Fruit fly (Drosophila melanogaster): Measurements from ENCODE around the gene tara.

tara gene

DNA sequence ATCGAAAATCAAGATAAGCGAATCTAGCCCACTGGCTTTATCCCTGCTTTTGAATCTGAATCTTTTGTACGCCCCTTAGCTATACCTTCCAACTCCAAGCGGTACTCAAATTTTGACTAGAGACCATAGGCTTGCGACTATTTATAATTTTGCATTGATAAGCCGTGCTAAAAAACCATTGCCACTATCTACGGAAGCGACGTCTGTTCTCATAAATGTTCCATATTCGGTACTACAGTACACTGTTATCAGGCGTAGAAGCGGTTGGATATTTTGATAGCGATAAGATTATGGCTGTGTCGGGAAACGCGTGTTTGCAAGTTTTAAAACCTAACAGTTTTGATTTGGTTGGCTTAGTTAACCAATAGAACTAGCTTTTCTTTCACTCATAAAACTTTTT, 49.9 kb downstream of the tara start (continued):
- TF ChIP-seq sens (GFP tag), result peak; percentile 51

DNA sequence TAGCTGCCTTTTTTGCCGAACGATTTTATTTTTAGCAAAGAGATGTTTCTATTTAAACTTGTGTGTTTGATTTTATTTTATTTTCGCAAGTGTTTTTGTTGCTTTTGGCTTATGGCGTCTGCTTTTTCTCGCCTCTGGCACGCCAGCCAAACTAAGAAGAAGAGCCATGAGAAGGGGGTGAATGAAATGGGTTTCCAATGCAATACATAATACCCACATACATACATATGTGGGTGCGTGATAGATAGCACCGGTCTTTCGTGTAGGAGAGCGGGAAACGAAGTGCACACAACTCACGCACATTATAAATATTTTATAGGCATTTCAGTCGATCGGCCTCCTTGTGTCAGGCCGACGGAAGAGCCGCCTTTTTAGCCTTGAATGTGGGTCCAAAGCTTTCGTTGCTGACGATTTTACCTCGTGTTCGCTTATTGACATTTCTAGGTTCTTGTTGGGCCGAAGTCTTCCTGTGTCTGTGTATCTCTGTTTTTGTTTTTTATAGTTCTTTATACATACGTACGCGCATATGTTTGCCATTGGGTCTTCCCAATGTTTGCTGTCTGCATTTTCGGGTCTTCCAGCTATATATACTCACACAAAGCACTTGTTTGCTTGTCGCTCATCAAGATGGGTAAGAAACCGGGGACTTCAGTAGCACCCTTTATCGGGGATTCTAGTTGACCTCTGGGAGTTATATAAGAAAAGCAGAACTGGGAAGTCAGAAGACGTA, 50.6 kb downstream of the tara start:
- TF ChIP-seq klu (GFP tag; IDR thresholded peaks at IDR 0.05) (no peak), CG10431 (GFP tag; optimal IDR thresholded peaks at IDR 0.05) (peak; percentile 29), sens (GFP tag) (peak; percentile 74), CG4404 (GFP tag; IDR thresholded peaks at IDR 0.05) (no peak), CG15696 (tag; optimal IDR thresholded peaks at IDR 0.05) (peak; percentile 37), HLH3B (GFP tag; IDR thresholded peaks at IDR 0.05) (no peak), CG6813 (GFP tag; optimal IDR thresholded peaks at IDR 0.05) (peak; percentile 7), CG4820 (GFP tag; optimal IDR thresholded peaks at IDR 0.05) (no peak), MBD-R2 (GFP tag; IDR thresholded peaks at IDR 0.05) (no peak), kni (GFP tag; optimal IDR thresholded peaks at IDR 0.05) (peak; percentile 83), CG3407 (GFP tag; optimal IDR thresholded peaks at IDR 0.05) (peak; percentile 9), CG15601 (tag; optimal IDR thresholded peaks at IDR 0.05) (peak; percentile 50), CG30431 (GFP tag; optimal IDR thresholded peaks at IDR 0.05) (no peak), CG2712 (tag; optimal IDR thresholded peaks at IDR 0.05) (peak; percentile 21), CG12219 (GFP tag; optimal IDR thresholded peaks at IDR 0.05) (peak; percentile 14), sens-2 (GFP tag; IDR thresholded peaks at IDR 0.05) (0 out of 2 replicates have a peak, but pooled peaks have one; percentile 31), CG11398 (GFP tag; optimal IDR thresholded peaks at IDR 0.05) (peak; percentile 18), bsh (GFP tag; optimal IDR thresholded peaks at IDR 0.05) (peak in 1 of 2 experiments; percentile 39), onecut (GFP tag; IDR thresholded peaks at IDR 0.05) (peak; percentile 13; the same call in 1 of the 2 replicates), nerfin-1 (tag; optimal IDR thresholded peaks at IDR 0.05) (no peak), kah (GFP tag; optimal IDR thresholded peaks at IDR 0.05) (peak; percentile 20), dimm (GFP tag; IDR thresholded peaks at IDR 0.05) (no peak), ken (GFP tag; IDR thresholded peaks at IDR 0.05) (no peak), CG4424 (GFP tag; optimal IDR thresholded peaks at IDR 0.05) (no peak), tll (GFP tag; optimal IDR thresholded peaks at IDR 0.05) (peak in 1 of 2 experiments; percentile 23), lola (GFP tag; optimal IDR thresholded peaks at IDR 0.05) (peak in 1 of 3 experiments; percentile 32), CG14860 (GFP tag; IDR thresholded peaks at IDR 0.05; ENCODE audit: partially characterized antibody) (no peak), gro (GFP tag; optimal IDR thresholded peaks at IDR 0.05) (no peak), D (optimal IDR thresholded peaks at IDR 0.05) (no peak), D (GFP tag; optimal IDR thresholded peaks at IDR 0.05) (peak; percentile 16), Pdp1 (GFP tag; optimal IDR thresholded peaks at IDR 0.05) (peak in 1 of 2 experiments; percentile 56), ftz-f1 (GFP tag; optimal IDR thresholded peaks at IDR 0.05) (peak; percentile 43), eyg (GFP tag; optimal IDR thresholded peaks at IDR 0.05) (no peak), CG7271 (tag; optimal IDR thresholded peaks at IDR 0.05) (no peak), chif (GFP tag; optimal IDR thresholded peaks at IDR 0.05) (peak; percentile 8 to 25), slou (GFP tag; optimal IDR thresholded peaks at IDR 0.05) (no peak), fd64A (GFP tag; optimal IDR thresholded peaks at IDR 0.05) (peak; percentile 30), CG12236 (GFP tag; optimal IDR thresholded peaks at IDR 0.05) (no peak), Hey (tag; optimal IDR thresholded peaks at IDR 0.05) (no peak), CG16815 (GFP tag; optimal IDR thresholded peaks at IDR 0.05) (no peak), hkb (optimal IDR thresholded peaks at IDR 0.05) (no peak), hkb (GFP tag; IDR thresholded peaks at IDR 0.05) (0 out of 2 replicates have a peak, but pooled peaks have one; percentile 11), CG33213 (GFP tag; optimal IDR thresholded peaks at IDR 0.05) (no peak), Stat92E (GFP tag; optimal IDR thresholded peaks at IDR 0.05) (no peak), tap (tag; optimal IDR thresholded peaks at IDR 0.05) (no peak), CG3995 (GFP tag; optimal IDR thresholded peaks at IDR 0.05) (no peak), E2f1 (GFP tag; IDR thresholded peaks at IDR 0.05) (no peak)
